Fruit fly (Drosophila melanogaster): ENCODE data around the gene Hcs.

Hcs gene

DNA sequence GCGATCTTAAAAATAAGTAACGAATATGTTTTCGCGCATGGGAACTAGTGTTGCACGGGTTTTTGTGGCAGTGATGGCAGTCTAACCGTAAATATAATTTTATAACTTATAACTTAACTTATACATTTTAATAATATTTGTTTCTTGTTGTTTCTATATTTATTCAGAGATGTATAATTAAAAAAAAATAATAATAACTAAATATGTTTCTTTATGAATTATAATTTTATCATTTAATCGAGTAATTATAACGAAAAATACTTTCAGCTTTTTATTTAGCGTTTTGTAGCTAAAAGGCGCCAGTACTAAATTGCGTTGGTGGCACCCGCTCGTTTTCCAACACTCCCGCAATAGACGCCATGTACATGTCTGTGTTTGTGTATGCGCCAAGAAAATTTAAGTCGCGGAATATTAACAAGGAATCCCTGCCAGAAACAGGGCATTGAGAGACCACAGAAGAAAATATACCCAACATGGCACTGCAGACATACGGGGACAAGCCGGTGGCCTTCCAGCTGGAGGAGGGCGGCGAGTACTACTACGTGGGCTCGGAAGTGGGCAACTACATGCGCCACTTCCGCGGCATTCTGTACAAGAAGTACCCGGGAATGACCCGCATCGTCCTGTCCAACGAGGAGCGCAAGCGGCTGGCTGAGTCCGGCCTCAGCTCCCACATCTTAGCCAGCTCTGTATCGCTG lies 4.0 kb upstream of the Hcs start, which contains the start of the genes mRpL44 and Snr1 (continued):
- 0 out of 2 replicates have a peak, but pooled peaks have one; percentile 13 for TF ChIP-seq sna (GFP tag; IDR thresholded peaks at IDR 0.05; ENCODE audit: partially characterized antibody)
- TF ChIP-seq ham (GFP tag; IDR thresholded peaks at IDR 0.05) = no peak
- peak; percentile 72 for TF ChIP-seq CG14710 (tag; optimal IDR thresholded peaks at IDR 0.05)
- peak; percentile 68 for TF ChIP-seq CG13424 (tag; optimal IDR thresholded peaks at IDR 0.05)
- no peak for TF ChIP-seq Nf-YA (GFP tag; IDR thresholded peaks at IDR 0.05)
- no peak for TF ChIP-seq Pdp1 (GFP tag; optimal IDR thresholded peaks at IDR 0.05)
- peak; percentile 6 for TF ChIP-seq jumu (GFP tag; optimal IDR thresholded peaks at IDR 0.05)
- no peak for TF ChIP-seq ATbp (GFP tag; optimal IDR thresholded peaks at IDR 0.05)
- TF ChIP-seq gsb-n (tag; optimal IDR thresholded peaks at IDR 0.05) = no peak
- no peak for TF ChIP-seq Deaf1 (tag; optimal IDR thresholded peaks at IDR 0.05)
- no peak for TF ChIP-seq gce (GFP tag; IDR thresholded peaks at IDR 0.05)
- TF ChIP-seq da (GFP tag; optimal IDR thresholded peaks at IDR 0.05) = no peak
- no peak for TF ChIP-seq bcd (GFP tag; optimal IDR thresholded peaks at IDR 0.05)
- TF ChIP-seq CG31388 (GFP tag; optimal IDR thresholded peaks at IDR 0.05) = no peak
- no peak for TF ChIP-seq ab (GFP tag; optimal IDR thresholded peaks at IDR 0.05)
- TF ChIP-seq pfk (GFP tag; optimal IDR thresholded peaks at IDR 0.05) = no peak
- no peak for TF ChIP-seq CG1603 (tag; optimal IDR thresholded peaks at IDR 0.05)
- TF ChIP-seq mld (GFP tag; IDR thresholded peaks at IDR 0.05; ENCODE audit: partially characterized antibody) = no peak
- no peak for TF ChIP-seq fd102C (GFP tag; optimal IDR thresholded peaks at IDR 0.05)
- no peak for TF ChIP-seq br (optimal IDR thresholded peaks at IDR 0.05)
- no peak for TF ChIP-seq luna (GFP tag; optimal IDR thresholded peaks at IDR 0.05)
- peak; percentile 99 for TF ChIP-seq CG10431 (GFP tag; optimal IDR thresholded peaks at IDR 0.05)
- TF ChIP-seq Elba2 (GFP tag; optimal IDR thresholded peaks at IDR 0.05) = no peak
- TF ChIP-seq CG10147 (GFP tag; optimal IDR thresholded peaks at IDR 0.05) = no peak
- no peak for TF ChIP-seq pho (GFP tag; optimal IDR thresholded peaks at IDR 0.05)
- TF ChIP-seq CG10462 (GFP tag; optimal IDR thresholded peaks at IDR 0.05) = no peak
- TF ChIP-seq CG11560 (tag; IDR thresholded peaks at IDR 0.05) = no peak
- no peak for TF ChIP-seq CG13123 (GFP tag; optimal IDR thresholded peaks at IDR 0.05)
- TF ChIP-seq cas (GFP tag; IDR thresholded peaks at IDR 0.05) = no peak
- TF ChIP-seq CG5953 (GFP tag; IDR thresholded peaks at IDR 0.05) = no peak
- no peak for TF ChIP-seq cwo (GFP tag; optimal IDR thresholded peaks at IDR 0.05)
- peak; percentile 29 for TF ChIP-seq CG2120 (GFP tag; optimal IDR thresholded peaks at IDR 0.05)
- TF ChIP-seq Lim3 (GFP tag; IDR thresholded peaks at IDR 0.05) = no peak
- TF ChIP-seq CG8388 (GFP tag; optimal IDR thresholded peaks at IDR 0.05) = peak; percentile 19
- no peak for TF ChIP-seq CG4854 (GFP tag; optimal IDR thresholded peaks at IDR 0.05)
- TF ChIP-seq Taf1 (GFP tag; IDR thresholded peaks at IDR 0.05) = no peak
- TF ChIP-seq wek (GFP tag; optimal IDR thresholded peaks at IDR 0.05) = no peak
- no peak for TF ChIP-seq Hmr (GFP tag; optimal IDR thresholded peaks at IDR 0.05)
- TF ChIP-seq Nf-YB (GFP tag; optimal IDR thresholded peaks at IDR 0.05) = peak; percentile 30
- peak; percentile 24 for TF ChIP-seq CG1602 (GFP tag; optimal IDR thresholded peaks at IDR 0.05)
- no peak for TF ChIP-seq ap (GFP tag; IDR thresholded peaks at IDR 0.05)
- TF ChIP-seq sug (tag; optimal IDR thresholded peaks at IDR 0.05) = peak; percentile 73
- no peak for TF ChIP-seq Tbp (GFP tag; optimal IDR thresholded peaks at IDR 0.05)
- TF ChIP-seq prd (optimal IDR thresholded peaks at IDR 0.05) = no peak
- TF ChIP-seq prd (GFP tag; IDR thresholded peaks at IDR 0.05) = no peak
- no peak for TF ChIP-seq sens-2 (GFP tag; IDR thresholded peaks at IDR 0.05)
- TF ChIP-seq CG18764 (GFP tag; optimal IDR thresholded peaks at IDR 0.05) = no peak
- peak; percentile 47 for TF ChIP-seq CG15696 (tag; optimal IDR thresholded peaks at IDR 0.05)
- no peak for TF ChIP-seq B-H1 (GFP tag; IDR thresholded peaks at IDR 0.05)
- TF ChIP-seq CG14441 (GFP tag; IDR thresholded peaks at IDR 0.05) = no peak
- TF ChIP-seq CG10321 (GFP tag; IDR thresholded peaks at IDR 0.05) = no peak

Data from whole organism, embryonic.